Worm (Caenorhabditis elegans): ENCODE results near the gene C16D9.8.

C16D9.8 gene

DNA sequence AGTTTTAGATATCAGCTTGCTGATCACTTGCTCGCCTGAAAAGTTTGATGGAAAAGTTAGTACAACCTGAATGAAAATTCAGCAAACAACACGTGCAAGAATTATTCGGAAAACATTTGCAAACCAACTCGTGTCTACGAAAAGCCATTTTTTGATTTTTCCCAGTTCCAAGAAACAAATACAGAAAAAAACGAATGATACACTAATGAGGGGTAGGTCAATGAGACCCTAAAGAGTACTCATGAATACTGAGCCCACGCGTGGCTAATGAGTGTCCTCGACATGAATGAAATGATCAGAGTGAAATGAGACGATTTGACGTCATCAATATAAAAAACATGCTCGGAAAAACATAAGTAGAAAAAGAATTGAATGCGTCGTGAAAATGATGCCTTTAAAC, 51.4 kb downstream of the C16D9.8 start:
- TF ChIP-seq fkh-6 (tag; optimal IDR thresholded peaks at IDR 0.05) (no peak), ztf-16 (tag; optimal IDR thresholded peaks at IDR 0.05) (no peak), ceh-48 (tag; optimal IDR thresholded peaks at IDR 0.05) (no peak), pha-2 (tag; optimal IDR thresholded peaks at IDR 0.05) (no peak), dmd-4 (tag; optimal IDR thresholded peaks at IDR 0.05; ENCODE audit: borderline replicate concordance) (no peak), nhr-11 (tag; optimal IDR thresholded peaks at IDR 0.05) (no peak), dve-1 (tag; optimal IDR thresholded peaks at IDR 0.05) (no peak), T23F11.4 (GFP tag; optimal IDR thresholded peaks at IDR 0.05) (no peak), ceh-14 (tag; optimal IDR thresholded peaks at IDR 0.05) (no peak), elt-2 (tag; optimal IDR thresholded peaks at IDR 0.05) (no peak), unc-42 (tag; optimal IDR thresholded peaks at IDR 0.05) (no peak), pha-4 (tag; optimal IDR thresholded peaks at IDR 0.05) (no peak), tbx-7 (tag; optimal IDR thresholded peaks at IDR 0.05) (no peak)

Measured in whole organism, late embryonic.